Worm (Caenorhabditis elegans) whole organism, late embryonic: ENCODE data around the gene clec-225.

Source experiments
- ama-1 ChIP-seq: fragments of 150-350 bp; optimal IDR thresholded peaks from 2 replicates; lab custom pipeline; 2014
- ceh-19 ChIP-seq: fragments of 200-800 bp; sonication (Bioruptor generic); optimal IDR thresholded peaks from 2 replicates; lab custom pipeline; 2018; ENCODE audit warnings: mild to moderate bottlenecking, missing genetic modification characterization, missing compliant biosample characterization
- ceh-24 ChIP-seq: sonication (generic microtip); optimal IDR thresholded peaks from 2 replicates; lab custom pipeline; 2016; ENCODE audit warnings: mild to moderate bottlenecking, missing genetic modification characterization, missing compliant biosample characterization
- hlh-8 ChIP-seq: sonication (generic microtip); optimal IDR thresholded peaks from 2 replicates; lab custom pipeline; 2016; ENCODE audit warnings: missing genotype, missing genetic modification characterization, missing compliant biosample characterization
- lim-6 ChIP-seq: sonication (generic microtip); optimal IDR thresholded peaks from 2 replicates; lab custom pipeline; 2016; ENCODE audit warnings: missing genetic modification characterization, missing compliant biosample characterization
- nhr-11 ChIP-seq: fragments of 150-350 bp; optimal IDR thresholded peaks from 2 replicates; lab custom pipeline; 2014; ENCODE audit warnings: missing biosample characterization, missing genetic modification characterization
- pag-3 ChIP-seq: sonication (generic microtip); optimal IDR thresholded peaks from 2 replicates; lab custom pipeline; 2016; ENCODE audit warnings: missing compliant biosample characterization, missing genetic modification characterization, borderline replicate concordance
- pat-9 ChIP-seq: fragments of 200-800 bp; sonication (Bioruptor generic); optimal IDR thresholded peaks from 2 replicates; lab custom pipeline; 2018; ENCODE audit warnings: mild to moderate bottlenecking, missing genetic modification characterization, moderate library complexity, missing compliant biosample characterization
- pha-2 ChIP-seq: sonication (generic microtip); optimal IDR thresholded peaks from 2 replicates; lab custom pipeline; 2017; ENCODE audit warnings: mild to moderate bottlenecking, missing genetic modification characterization, missing compliant biosample characterization
- pqm-1 ChIP-seq: sonication (generic microtip); optimal IDR thresholded peaks from 2 replicates; lab custom pipeline; 2016; ENCODE audit warnings: missing genetic modification characterization, missing compliant biosample characterization
- sox-2 ChIP-seq: fragments of 200-800 bp; sonication (Bioruptor generic); IDR thresholded peaks from 2 replicates; pipeline ENCODE4 v1.3.6; 2022; ENCODE audit warnings: missing genetic modification reagents, missing genetic modification characterization, missing compliant biosample characterization
- tbx-2 ChIP-seq: sonication (generic microtip); optimal IDR thresholded peaks from 2 replicates; lab custom pipeline; 2016; ENCODE audit warnings: missing genetic modification characterization, missing compliant biosample characterization
- ttx-3 ChIP-seq: sonication (generic microtip); optimal IDR thresholded peaks from 2 replicates; lab custom pipeline; 2016; ENCODE audit warnings: missing genetic modification reagents, missing genetic modification characterization, missing compliant biosample characterization
- unc-86 ChIP-seq: sonication (generic microtip); optimal IDR thresholded peaks from 2 replicates; lab custom pipeline; 2016; ENCODE audit warnings: missing genetic modification characterization, missing compliant biosample characterization

ce11 chrV:13133380-13133779, 1.3 kb downstream of the clec-225 start, which contains the start of gene B0365.9:
- no peak for TF ChIP-seq ceh-19 (GFP tag; lab: Kevin White, UChicago)
- no peak for TF ChIP-seq ama-1
- TF ChIP-seq nhr-11: no peak
- TF ChIP-seq tbx-2: no peak
- no peak for TF ChIP-seq lim-6 (tag; lab: Kevin White, UChicago)
- TF ChIP-seq ttx-3 (tag; lab: Kevin White, UChicago): no peak
- TF ChIP-seq unc-86: no peak
- no peak for TF ChIP-seq ceh-24 (tag; lab: Kevin White, UChicago)
- no peak for TF ChIP-seq sox-2
- no peak for TF ChIP-seq pha-2
- TF ChIP-seq pqm-1: no peak
- no peak for TF ChIP-seq pat-9
- TF ChIP-seq hlh-8 (tag; lab: Kevin White, UChicago): no peak
- no peak for TF ChIP-seq pag-3 (tag; lab: Kevin White, UChicago)
